Worm (Caenorhabditis elegans) whole organism, mixed stage, embryonic: Measurements from ENCODE around the gene Y76B12C.4.

ENCODE experiments used
- M03D4.4 ChIP-seq: sonication (generic microtip); optimal IDR thresholded peaks from 2 replicates; lab custom pipeline; 2017; ENCODE audit warnings: mild to moderate bottlenecking, missing genetic modification characterization, missing compliant biosample characterization
- bed-3 ChIP-seq: fragments of 200-800 bp; sonication (Bioruptor generic); optimal IDR thresholded peaks from 3 replicates; lab custom pipeline; 2018; ENCODE audit warnings: mild to moderate bottlenecking, missing genetic modification characterization, moderate library complexity, missing compliant biosample characterization
- blmp-1 ChIP-seq: fragments of 150-350 bp; optimal IDR thresholded peaks from 2 replicates; lab custom pipeline; 2014; ENCODE audit warnings: missing biosample characterization, missing genetic modification characterization
- ceh-39 ChIP-seq: fragments of 150-350 bp; optimal IDR thresholded peaks from 2 replicates; lab custom pipeline; 2014; ENCODE audit warnings: missing biosample characterization, missing genetic modification characterization
- ceh-83 ChIP-seq: fragments of 200-800 bp; sonication (Bioruptor generic); optimal IDR thresholded peaks from 2 replicates; lab custom pipeline; 2018; ENCODE audit warnings: mild to moderate bottlenecking, missing genetic modification characterization, missing compliant biosample characterization
- ces-1 ChIP-seq: fragments of 150-350 bp; optimal IDR thresholded peaks from 2 replicates; lab custom pipeline; 2014; ENCODE audit warnings: missing biosample characterization, missing genetic modification reagents, missing genetic modification characterization
- drap-1 ChIP-seq: fragments of 200-800 bp; sonication (Bioruptor generic); optimal IDR thresholded peaks from 3 replicates; lab custom pipeline; 2018; ENCODE audit warnings: mild to moderate bottlenecking, missing genetic modification characterization, missing compliant biosample characterization
- elt-1 ChIP-seq: sonication (generic microtip); optimal IDR thresholded peaks from 2 replicates; lab custom pipeline; 2017; ENCODE audit warnings: missing genetic modification characterization, mild to moderate bottlenecking, missing compliant biosample characterization, antibody characterized with exemption, moderate library complexity, borderline replicate concordance; ENCODE audit not compliant: insufficient read depth
- elt-3 ChIP-seq: fragments of 150-350 bp; optimal IDR thresholded peaks from 2 replicates; lab custom pipeline; 2014; ENCODE audit warnings: missing biosample characterization, missing genetic modification characterization
- flh-1 ChIP-seq: fragments of 200-800 bp; sonication (Bioruptor generic); optimal IDR thresholded peaks from 2 replicates; lab custom pipeline; 2018; ENCODE audit warnings: mild to moderate bottlenecking, missing genetic modification characterization, moderate library complexity, missing compliant biosample characterization
- ham-2 ChIP-seq: fragments of 200-800 bp; sonication (Bioruptor generic); optimal IDR thresholded peaks from 2 replicates; lab custom pipeline; 2018; ENCODE audit warnings: mild to moderate bottlenecking, missing genetic modification characterization, missing compliant biosample characterization
- hlh-1 ChIP-seq: fragments of 150-350 bp; optimal IDR thresholded peaks from 2 replicates; lab custom pipeline; 2014; ENCODE audit warnings: missing biosample characterization, missing genetic modification reagents, missing genetic modification characterization
- lin-13 ChIP-seq: fragments of 150-350 bp; optimal IDR thresholded peaks from 2 replicates; lab custom pipeline; 2014; ENCODE audit warnings: missing biosample characterization, missing genetic modification characterization
- lin-32 ChIP-seq: fragments of 200-800 bp; sonication (Bioruptor generic); optimal IDR thresholded peaks from 2 replicates; lab custom pipeline; 2018; ENCODE audit warnings: mild to moderate bottlenecking, missing genetic modification characterization, missing compliant biosample characterization
- lsy-2 ChIP-seq: fragments of 150-350 bp; optimal IDR thresholded peaks from 2 replicates; lab custom pipeline; 2014; ENCODE audit warnings: missing biosample characterization, missing genetic modification characterization
- mab-5 ChIP-seq: fragments of 150-350 bp; optimal IDR thresholded peaks from 2 replicates; lab custom pipeline; 2014; ENCODE audit warnings: missing biosample characterization, missing genetic modification characterization
- mep-1 ChIP-seq: fragments of 150-350 bp; optimal IDR thresholded peaks from 2 replicates; lab custom pipeline; 2017; ENCODE audit warnings: missing biosample characterization, missing genetic modification reagents, missing genetic modification characterization, inconsistent platforms
- nhr-2 ChIP-seq: fragments of 150-350 bp; optimal IDR thresholded peaks from 2 replicates; lab custom pipeline; 2014; ENCODE audit warnings: missing biosample characterization, missing genetic modification characterization
- nhr-237 ChIP-seq: fragments of 150-350 bp; optimal IDR thresholded peaks from 2 replicates; lab custom pipeline; 2014; ENCODE audit warnings: missing biosample characterization, missing genetic modification characterization
- nhr-28 ChIP-seq: fragments of 150-350 bp; optimal IDR thresholded peaks from 2 replicates; lab custom pipeline; 2014; ENCODE audit warnings: missing biosample characterization, missing genetic modification characterization
- nhr-76 ChIP-seq: sonication (generic microtip); optimal IDR thresholded peaks from 2 replicates; lab custom pipeline; 2017; ENCODE audit warnings: missing biosample characterization, missing genetic modification characterization
- pha-4 ChIP-seq: fragments of 150-350 bp; optimal IDR thresholded peaks from 2 replicates; lab custom pipeline; 2018; ENCODE audit warnings: missing biosample characterization, missing genetic modification reagents, missing genetic modification characterization
- sem-2 ChIP-seq: fragments of 200-800 bp; sonication (Bioruptor generic); optimal IDR thresholded peaks from 2 replicates; lab custom pipeline; 2018; ENCODE audit warnings: mild to moderate bottlenecking, missing genetic modification characterization, missing compliant biosample characterization
- snpc-4 ChIP-seq: fragments of 150-350 bp; optimal IDR thresholded peaks from 2 replicates; lab custom pipeline; 2014; ENCODE audit warnings: missing biosample characterization, missing genetic modification characterization
- sptf-1 ChIP-seq: sonication (generic microtip); optimal IDR thresholded peaks from 2 replicates; lab custom pipeline; 2017; ENCODE audit warnings: mild to moderate bottlenecking, missing genetic modification characterization, moderate library complexity, missing compliant biosample characterization
- tbx-8 ChIP-seq: fragments of 200-800 bp; sonication (Bioruptor generic); optimal IDR thresholded peaks from 2 replicates; lab custom pipeline; 2018; ENCODE audit warnings: mild to moderate bottlenecking, missing genetic modification characterization, moderate library complexity, missing compliant biosample characterization
- unc-120 ChIP-seq: sonication (generic microtip); optimal IDR thresholded peaks from 2 replicates; lab custom pipeline; 2017; ENCODE audit warnings: missing genetic modification characterization, missing compliant biosample characterization; ENCODE audit not compliant: poor library complexity, severe bottlenecking
- unc-39 ChIP-seq: fragments of 150-350 bp; optimal IDR thresholded peaks from 2 replicates; lab custom pipeline; 2014; ENCODE audit warnings: missing biosample characterization, missing genetic modification characterization
- unc-62 ChIP-seq: fragments of 150-350 bp; optimal IDR thresholded peaks from 2 replicates; lab custom pipeline; 2014; ENCODE audit warnings: missing biosample characterization, missing genetic modification reagents, missing genetic modification characterization
- ztf-11 ChIP-seq: fragments of 150-350 bp; optimal IDR thresholded peaks from 2 replicates; lab custom pipeline; 2014; ENCODE audit warnings: missing biosample characterization, missing genetic modification characterization

Y76B12C.4 gene

DNA sequence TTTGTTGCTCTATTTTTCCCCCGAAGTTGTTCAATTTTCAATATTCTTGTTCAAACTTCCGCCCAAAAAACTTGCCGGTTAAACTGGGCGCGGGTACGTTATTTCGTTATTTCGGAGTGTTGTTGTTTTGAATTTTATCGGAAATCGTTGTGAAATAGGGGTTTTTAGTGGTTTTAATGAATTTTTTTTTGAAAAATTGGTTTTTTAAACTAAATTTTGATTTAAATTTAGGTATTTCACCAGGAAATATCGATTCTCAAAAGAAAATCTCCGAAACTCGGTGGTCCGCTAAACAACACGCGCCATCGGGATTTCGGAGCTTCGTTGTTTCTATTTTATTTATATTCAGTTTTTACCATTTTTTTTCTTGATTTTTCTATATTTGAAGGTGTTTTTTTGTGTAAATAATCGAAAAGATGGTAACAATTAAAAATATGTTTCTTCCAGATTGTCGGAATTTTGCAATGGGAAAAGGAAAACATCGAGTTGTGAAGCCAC lies 19.0 kb downstream of the Y76B12C.4 start, which contains the start of gene F52C12.2:
F52C12.2 (plus strand) TSS at position 448 of the 498 bp plus-strand sequence.
- TF ChIP-seq mep-1 (peak; percentile 32), drap-1 (no peak), ztf-11 (tag; lab: Kevin White, UChicago) (no peak), nhr-76 (tag; lab: Kevin White, UChicago) (no peak), ham-2 (GFP tag; lab: Kevin White, UChicago) (no peak), bed-3 (GFP tag; lab: Kevin White, UChicago) (no peak), snpc-4 (tag; lab: Kevin White, UChicago) (no peak), nhr-2 (tag; lab: Kevin White, UChicago) (no peak), ces-1 (GFP tag; lab: Kevin White, UChicago) (peak; percentile 79), ceh-39 (peak; percentile 1), lin-13 (peak; percentile 41), blmp-1 (tag; lab: Kevin White, UChicago) (no peak), nhr-28 (tag; lab: Kevin White, UChicago) (no peak), tbx-8 (GFP tag; lab: Kevin White, UChicago) (no peak), pha-4 (tag; lab: Kevin White, UChicago) (no peak), ceh-83 (GFP tag; lab: Kevin White, UChicago) (no peak), elt-1 (no peak)

DNA sequence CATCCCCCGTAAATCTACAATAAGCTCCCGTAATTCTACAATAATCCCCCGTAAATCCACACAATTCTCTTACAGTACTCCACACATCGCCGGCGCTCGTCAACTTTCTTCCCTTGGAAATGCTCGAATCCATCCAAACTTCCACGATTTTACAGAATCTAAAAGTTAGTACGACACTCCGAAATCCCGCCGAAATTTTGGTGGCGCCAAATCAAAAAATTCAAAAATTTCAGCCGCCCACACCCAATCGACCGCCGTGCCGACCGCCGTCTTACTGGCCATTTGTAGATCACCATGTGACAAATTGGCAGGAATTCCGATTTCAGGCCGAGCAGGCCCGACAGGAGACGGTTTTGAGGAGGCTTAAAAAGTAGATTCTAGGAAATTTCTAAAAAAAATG lies 19.9 kb downstream of the Y76B12C.4 start:
- TF ChIP-seq ztf-11 (tag; lab: Kevin White, UChicago) (no peak), sem-2 (GFP tag; lab: Kevin White, UChicago) (no peak), blmp-1 (tag; lab: Kevin White, UChicago) (no peak), unc-120 (tag; lab: Kevin White, UChicago) (no peak), flh-1 (GFP tag; lab: Kevin White, UChicago) (no peak), unc-39 (tag; lab: Kevin White, UChicago) (no peak), lsy-2 (no peak), snpc-4 (tag; lab: Kevin White, UChicago) (no peak), nhr-237 (no peak), elt-3 (tag; lab: Kevin White, UChicago) (no peak), lin-32 (GFP tag; lab: Kevin White, UChicago) (no peak)

DNA sequence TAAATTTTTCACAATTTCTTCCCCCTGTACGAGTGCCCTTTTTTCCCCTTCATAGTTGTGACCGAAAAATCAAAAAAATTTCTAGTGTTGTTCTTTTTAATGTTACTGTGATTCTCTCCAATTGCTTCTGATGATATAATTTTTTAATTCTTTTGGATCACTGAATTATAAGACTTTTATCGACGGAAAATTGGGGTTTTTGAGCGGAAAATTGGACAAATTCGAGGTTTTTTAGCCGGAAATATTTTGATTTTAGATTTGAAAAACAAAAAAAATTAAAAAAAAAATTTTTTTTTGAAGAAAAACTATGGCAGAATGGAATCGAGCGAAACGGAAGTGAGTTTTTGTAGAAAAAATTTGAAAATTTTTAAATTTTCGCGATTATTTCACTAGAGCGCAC lies 24.3 kb downstream of the Y76B12C.4 start, which contains the start of gene tsen-54:
tsen-54 (plus strand) TSS at position 301 of the 400 bp plus-strand sequence.
- no peak for TF ChIP-seq sptf-1
- TF ChIP-seq sem-2 (GFP tag; lab: Kevin White, UChicago), result no peak
- TF ChIP-seq mab-5 (tag; lab: Kevin White, UChicago), result no peak
- TF ChIP-seq blmp-1 (tag; lab: Kevin White, UChicago), result no peak

DNA sequence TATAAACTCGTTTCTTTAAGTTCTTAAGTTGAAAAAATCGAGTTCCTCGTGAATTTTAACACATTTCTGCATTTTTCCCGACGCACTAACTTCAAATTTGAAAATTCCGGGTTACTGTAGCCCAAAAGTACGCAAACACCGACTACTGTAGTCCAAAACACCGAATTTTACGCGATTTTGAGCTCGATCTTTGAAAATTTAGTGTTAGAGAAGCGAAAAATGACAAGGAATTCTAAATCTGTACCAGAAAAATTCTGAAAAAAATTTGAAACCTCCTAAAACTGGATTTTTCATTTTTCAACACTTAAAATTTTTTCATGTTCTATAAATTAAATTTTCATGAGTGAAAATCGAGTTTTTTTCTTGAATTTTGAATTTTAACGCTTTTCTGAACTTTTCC lies 27.0 kb downstream of the Y76B12C.4 start:
- TF ChIP-seq lin-32 (GFP tag; lab: Kevin White, UChicago) (no peak), blmp-1 (tag; lab: Kevin White, UChicago) (no peak), drap-1 (no peak), flh-1 (GFP tag; lab: Kevin White, UChicago) (no peak), mab-5 (tag; lab: Kevin White, UChicago) (no peak), ztf-11 (tag; lab: Kevin White, UChicago) (no peak), nhr-2 (tag; lab: Kevin White, UChicago) (no peak), hlh-1 (tag; lab: Kevin White, UChicago) (no peak), nhr-237 (no peak), snpc-4 (tag; lab: Kevin White, UChicago) (no peak), lin-13 (no peak), ces-1 (GFP tag; lab: Kevin White, UChicago) (no peak), nhr-76 (tag; lab: Kevin White, UChicago) (no peak), unc-62 (GFP tag; lab: Kevin White, UChicago) (no peak), ceh-39 (no peak)
- TF ChIP-seq, all 35 proteins: peak for 0

DNA sequence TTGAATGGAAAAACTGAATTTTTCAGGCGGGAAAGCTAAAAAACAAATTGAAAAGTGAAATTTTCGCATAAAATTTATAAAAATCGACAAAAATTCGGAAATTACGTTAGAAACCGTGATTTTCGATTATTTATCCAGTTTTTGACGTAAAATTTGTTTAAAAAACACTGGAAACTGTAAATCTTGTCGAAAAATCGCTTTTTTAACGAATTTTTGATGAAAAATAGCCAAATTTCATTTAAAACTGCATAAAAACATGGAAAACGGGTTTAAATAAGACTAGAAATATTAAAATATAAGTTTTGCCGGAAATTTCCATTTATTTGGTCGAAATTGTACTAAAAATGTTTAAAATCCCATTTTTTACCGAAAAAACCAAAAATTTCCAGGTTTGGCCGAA lies 48.0 kb downstream of the Y76B12C.4 start:
- no peak for TF ChIP-seq M03D4.4

DNA sequence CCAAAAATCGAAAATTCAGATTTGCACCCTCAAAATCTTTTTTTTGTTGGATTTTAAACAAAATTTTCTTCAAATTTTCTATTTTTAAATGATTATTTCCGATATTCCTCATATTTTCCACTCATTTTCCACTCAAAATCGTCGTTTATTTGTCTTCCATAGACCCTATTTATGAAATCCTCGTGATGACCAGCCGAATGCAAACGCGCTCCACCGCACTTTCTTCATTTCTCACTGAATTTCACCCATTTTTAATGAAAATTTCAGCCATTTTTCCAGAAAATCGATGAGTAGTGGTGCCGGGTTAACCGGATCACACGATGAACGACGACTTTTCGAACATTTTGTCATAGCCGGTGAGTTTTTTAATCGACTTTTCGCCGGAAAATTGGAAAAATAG lies 48.4 kb downstream of the Y76B12C.4 start, which contains the start of gene denn-4:
denn-4 (plus strand) TSS at position 280 of the 400 bp plus-strand sequence.
- TF ChIP-seq unc-39 (tag; lab: Kevin White, UChicago), result no peak
- no peak for TF ChIP-seq nhr-76 (tag; lab: Kevin White, UChicago)
- TF ChIP-seq unc-62 (GFP tag; lab: Kevin White, UChicago), result no peak
- TF ChIP-seq ces-1 (GFP tag; lab: Kevin White, UChicago), result no peak
